Worm (Caenorhabditis elegans) whole organism, late embryonic: ENCODE data around the gene alh-7.

Source experiments
- ceh-2 ChIP-seq: sonication (generic microtip); optimal IDR thresholded peaks from 2 replicates; lab custom pipeline; 2016; ENCODE audit warnings: missing genotype, missing genetic modification characterization, missing compliant biosample characterization
- ceh-34 ChIP-seq: sonication (generic microtip); optimal IDR thresholded peaks from 2 replicates; lab custom pipeline; 2016; ENCODE audit warnings: mild to moderate bottlenecking, missing genetic modification characterization, missing compliant biosample characterization
- ceh-45 ChIP-seq: fragments of 200-800 bp; sonication (Bioruptor generic); IDR thresholded peaks from 2 replicates; pipeline ENCODE4 v1.3.6; 2022; ENCODE audit warnings: missing genetic modification reagents, missing genetic modification characterization, missing compliant biosample characterization
- dve-1 ChIP-seq: sonication (generic microtip); optimal IDR thresholded peaks from 2 replicates; lab custom pipeline; 2017; ENCODE audit warnings: antibody characterized with exemption, mild to moderate bottlenecking, missing genetic modification characterization, missing compliant biosample characterization
- gmeb-2 ChIP-seq: sonication (generic microtip); optimal IDR thresholded peaks from 2 replicates; lab custom pipeline; 2016; ENCODE audit warnings: missing genetic modification characterization, inconsistent platforms, missing compliant biosample characterization
- lin-11 ChIP-seq: fragments of 200-800 bp; sonication (Bioruptor generic); optimal IDR thresholded peaks from 2 replicates; lab custom pipeline; 2018; ENCODE audit warnings: mild to moderate bottlenecking, missing genetic modification characterization, missing compliant biosample characterization
- pha-4 ChIP-seq: fragments of 150-350 bp; optimal IDR thresholded peaks from 2 replicates; lab custom pipeline; 2018; ENCODE audit warnings: missing biosample characterization, missing genetic modification reagents, missing genetic modification characterization
- pqm-1 ChIP-seq: sonication (generic microtip); optimal IDR thresholded peaks from 2 replicates; lab custom pipeline; 2016; ENCODE audit warnings: missing genetic modification characterization, missing compliant biosample characterization
- unc-86 ChIP-seq: sonication (generic microtip); optimal IDR thresholded peaks from 2 replicates; lab custom pipeline; 2016; ENCODE audit warnings: missing genetic modification characterization, missing compliant biosample characterization

DNA sequence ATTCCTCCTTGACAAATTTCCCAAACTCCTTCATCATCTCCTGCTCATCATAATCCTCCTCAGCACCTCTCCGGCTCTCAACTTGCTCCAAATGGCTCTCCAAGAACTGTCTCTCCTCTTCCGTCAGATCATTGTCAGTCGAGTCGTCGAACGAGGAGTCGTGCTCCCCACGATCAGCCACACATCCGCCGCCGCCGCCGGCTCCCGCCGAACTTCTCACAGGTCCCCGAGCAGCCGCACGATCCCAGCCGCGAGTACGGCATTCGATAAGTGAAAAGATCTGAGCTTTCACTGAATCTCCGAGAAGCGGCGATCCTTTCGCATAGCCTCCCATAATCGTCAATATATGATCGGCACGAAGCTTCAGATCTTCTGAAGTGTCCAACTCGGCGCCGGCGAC lies 40.3 kb downstream of the alh-7 start:
- TF ChIP-seq ceh-34 (tag; lab: Kevin White, UChicago): no peak
- TF ChIP-seq pha-4 (tag; lab: Kevin White, UChicago): no peak
- no peak for TF ChIP-seq pqm-1
- no peak for TF ChIP-seq dve-1 (tag; lab: Kevin White, UChicago)
- TF ChIP-seq ceh-2: no peak
- TF ChIP-seq ceh-45 (GFP tag; lab: Robert Waterston, UW): no peak
- TF ChIP-seq gmeb-2 (tag; lab: Kevin White, UChicago): no peak
- no peak for TF ChIP-seq lin-11
- TF ChIP-seq unc-86: no peak
